Worm (Caenorhabditis elegans) whole organism, mixed stage, embryonic: ENCODE measurements around the gene smex-1.

ENCODE experiments used
- M03D4.4 ChIP-seq: sonication (generic microtip); optimal IDR thresholded peaks from 2 replicates; lab custom pipeline; 2017; ENCODE audit warnings: mild to moderate bottlenecking, missing genetic modification characterization, missing compliant biosample characterization
- ceh-39 ChIP-seq: fragments of 150-350 bp; optimal IDR thresholded peaks from 2 replicates; lab custom pipeline; 2014; ENCODE audit warnings: missing biosample characterization, missing genetic modification characterization
- lin-13 ChIP-seq: fragments of 150-350 bp; optimal IDR thresholded peaks from 2 replicates; lab custom pipeline; 2014; ENCODE audit warnings: missing biosample characterization, missing genetic modification characterization
- nhr-237 ChIP-seq: fragments of 150-350 bp; optimal IDR thresholded peaks from 2 replicates; lab custom pipeline; 2014; ENCODE audit warnings: missing biosample characterization, missing genetic modification characterization
- nhr-76 ChIP-seq: sonication (generic microtip); optimal IDR thresholded peaks from 2 replicates; lab custom pipeline; 2017; ENCODE audit warnings: missing biosample characterization, missing genetic modification characterization
- snpc-4 ChIP-seq: fragments of 150-350 bp; optimal IDR thresholded peaks from 2 replicates; lab custom pipeline; 2014; ENCODE audit warnings: missing biosample characterization, missing genetic modification characterization

smex-1 gene

ce11 chrV:8245457-8245856 lies 50.3 kb downstream of the smex-1 start, which contains the start of gene C16D9.5:
Gene C16D9.5, minus strand, starts transcription at chrV:8245557.
- no peak for TF ChIP-seq nhr-76 (tag; lab: Kevin White, UChicago)
- TF ChIP-seq ceh-39: no peak
- TF ChIP-seq nhr-237 (tag; lab: Kevin White, UChicago): no peak
- no peak for TF ChIP-seq lin-13 (tag; lab: Kevin White, UChicago)
- TF ChIP-seq snpc-4 (tag; lab: Kevin White, UChicago): no peak
- TF ChIP-seq M03D4.4 (tag; lab: Kevin White, UChicago): no peak
